Worm (Caenorhabditis elegans): ENCODE data around the gene sars-1.
"Not testable (repeated sequence)": the region's sequence is repeated elsewhere in the genome, so short reads cannot be mapped to it uniquely, and the experiment has no call there.

ce11 chrIV:10028779-10029178 lies 25.3 kb downstream of the sars-1 start, which contains the start of the genes F44D12.16 and msd-2:
- TF ChIP-seq hlh-26 (GFP tag; conservative IDR thresholded peaks at IDR 0.05); ama-1 (optimal IDR thresholded peaks at IDR 0.05); ama-1 (GFP tag; optimal IDR thresholded peaks at IDR 0.05); F49E8.2 (tag; optimal IDR thresholded peaks at IDR 0.05; ENCODE audit: insufficient read depth); nhr-179 (tag; optimal IDR thresholded peaks at IDR 0.05); attf-3 (GFP tag; conservative IDR thresholded peaks at IDR 0.05); madf-6 (GFP tag; IDR thresholded peaks at IDR 0.05); Y53G8AR.9 (GFP tag; conservative IDR thresholded peaks at IDR 0.05); dpff-1 (tag; optimal IDR thresholded peaks at IDR 0.05); unc-62 (GFP tag; optimal IDR thresholded peaks at IDR 0.05); pbrm-1 (GFP tag; IDR thresholded peaks at IDR 0.05); rcor-1 (GFP tag; IDR thresholded peaks at IDR 0.05); ceh-58 (GFP tag; IDR thresholded peaks at IDR 0.05); efl-1 (GFP tag; optimal IDR thresholded peaks at IDR 0.05): not testable (repeated sequence)
